Worm (Caenorhabditis elegans): ENCODE results near the gene rap-3.
A peak's percentile ranks its signal among the peaks of the same experiment; 100 is the strongest.

rap-3 gene

ce11 chrIV:11211547-11211946 lies 34.5 kb downstream of the rap-3 start:
- no peak for TF ChIP-seq lin-38 (GFP tag; IDR thresholded peaks at IDR 0.05)
- TF ChIP-seq ama-1 (optimal IDR thresholded peaks at IDR 0.05) = no peak
- peak; percentile 57 for TF ChIP-seq dmd-6 (GFP tag; IDR thresholded peaks at IDR 0.05)
- TF ChIP-seq lin-1 (GFP tag; IDR thresholded peaks at IDR 0.05) = 0 out of 2 replicates have a peak, but pooled peaks have one; percentile 8
- peak; percentile 48 for TF ChIP-seq cey-2 (tag; optimal IDR thresholded peaks at IDR 0.05; ENCODE audit: borderline replicate concordance, insufficient read depth)
- no peak for TF ChIP-seq Y5F2A.4 (GFP tag; optimal IDR thresholded peaks at IDR 0.05)
- TF ChIP-seq dve-1 (tag; optimal IDR thresholded peaks at IDR 0.05; ENCODE audit: insufficient read depth) = peak; percentile 50
- no peak for TF ChIP-seq lin-39 (tag; optimal IDR thresholded peaks at IDR 0.05)
- no peak for TF ChIP-seq zfp-2 (tag; optimal IDR thresholded peaks at IDR 0.05)
- no peak for TF ChIP-seq daf-16 (GFP tag; optimal IDR thresholded peaks at IDR 0.05)
- TF ChIP-seq daf-16 (tag; optimal IDR thresholded peaks at IDR 0.05) = peak; percentile 15
- no peak for TF ChIP-seq hif-1 (tag; optimal IDR thresholded peaks at IDR 0.05)
- TF ChIP-seq zfp-3 (GFP tag; conservative IDR thresholded peaks at IDR 0.05) = no peak
- no peak for TF ChIP-seq nhr-77 (tag; optimal IDR thresholded peaks at IDR 0.05)
- TF ChIP-seq zip-11 (GFP tag; IDR thresholded peaks at IDR 0.05) = no peak
- no peak for TF ChIP-seq lsy-2 (tag; optimal IDR thresholded peaks at IDR 0.05)
- peak; percentile 39 for TF ChIP-seq hlh-11 (tag; optimal IDR thresholded peaks at IDR 0.05)
- TF ChIP-seq ceh-28 (tag; optimal IDR thresholded peaks at IDR 0.05) = no peak
- no peak for TF ChIP-seq jun-1 (tag; optimal IDR thresholded peaks at IDR 0.05)
- TF ChIP-seq nhr-237 (tag; optimal IDR thresholded peaks at IDR 0.05) = no peak
- TF ChIP-seq zip-2 (tag; optimal IDR thresholded peaks at IDR 0.05) = no peak
- TF ChIP-seq mep-1 (tag; optimal IDR thresholded peaks at IDR 0.05) = no peak
- no peak for TF ChIP-seq Y48G9A.11 (GFP tag; IDR thresholded peaks at IDR 0.05)
- TF ChIP-seq mxl-3 (GFP tag; optimal IDR thresholded peaks at IDR 0.05) = peak; percentile 30
- no peak for TF ChIP-seq nhr-11 (tag; optimal IDR thresholded peaks at IDR 0.05)
- no peak for TF ChIP-seq nhr-48 (tag; optimal IDR thresholded peaks at IDR 0.05)
- TF ChIP-seq nhr-10 (tag; optimal IDR thresholded peaks at IDR 0.05) = no peak
- TF ChIP-seq aha-1 (tag) = peak; percentile 86
- TF ChIP-seq madf-9 (GFP tag; conservative IDR thresholded peaks at IDR 0.05) = no peak
- no peak for TF ChIP-seq mxl-2 (GFP tag; conservative IDR thresholded peaks at IDR 0.05)
- peak in 1 of 2 experiments; percentile 96 for TF ChIP-seq unc-62 (GFP tag; optimal IDR thresholded peaks at IDR 0.05 in 1 of 2)
- no peak for TF ChIP-seq unc-62 (tag; optimal IDR thresholded peaks at IDR 0.05)
- no peak for TF ChIP-seq D1046.2 (GFP tag; IDR thresholded peaks at IDR 0.05)
- no peak for TF ChIP-seq T26A8.4 (GFP tag; IDR thresholded peaks at IDR 0.05)
- peak; percentile 87 for TF ChIP-seq nhr-28 (tag; optimal IDR thresholded peaks at IDR 0.05)
- no peak for TF ChIP-seq ces-1 (GFP tag; optimal IDR thresholded peaks at IDR 0.05)
- TF ChIP-seq mes-2 (tag; optimal IDR thresholded peaks at IDR 0.05; ENCODE audit: poor library complexity, severe bottlenecking) = no peak
- TF ChIP-seq tra-1 (GFP tag; IDR thresholded peaks at IDR 0.05) = 0 out of 2 replicates have a peak, but pooled peaks have one; percentile 30
- peak; percentile 95 for TF ChIP-seq pqm-1 (tag; optimal IDR thresholded peaks at IDR 0.05)
- no peak for TF ChIP-seq hmg-1.1 (GFP tag; IDR thresholded peaks at IDR 0.05)
- TF ChIP-seq ZK337.2 (GFP tag; IDR thresholded peaks at IDR 0.05) = no peak
- TF ChIP-seq unc-39 (tag; optimal IDR thresholded peaks at IDR 0.05) = no peak

ce11 chrIV:11212978-11213377 lies 35.9 kb downstream of the rap-3 start:
- no peak for TF ChIP-seq nhr-48 (tag; optimal IDR thresholded peaks at IDR 0.05)
- no peak for TF ChIP-seq ZK337.2 (GFP tag; IDR thresholded peaks at IDR 0.05)
- no peak for TF ChIP-seq ces-1 (GFP tag; optimal IDR thresholded peaks at IDR 0.05)
- TF ChIP-seq daf-12 (tag; optimal IDR thresholded peaks at IDR 0.05) = no peak
- peak; percentile 90 for TF ChIP-seq aha-1 (tag)
- TF ChIP-seq pqm-1 (tag; optimal IDR thresholded peaks at IDR 0.05) = no peak
- no peak for TF ChIP-seq dmd-8 (GFP tag; IDR thresholded peaks at IDR 0.05)
- TF ChIP-seq saeg-2 (GFP tag; IDR thresholded peaks at IDR 0.05) = no peak
